Fruit fly (Drosophila melanogaster): Measurements from ENCODE around the gene CG1523.

Gene CG1523

DNA sequence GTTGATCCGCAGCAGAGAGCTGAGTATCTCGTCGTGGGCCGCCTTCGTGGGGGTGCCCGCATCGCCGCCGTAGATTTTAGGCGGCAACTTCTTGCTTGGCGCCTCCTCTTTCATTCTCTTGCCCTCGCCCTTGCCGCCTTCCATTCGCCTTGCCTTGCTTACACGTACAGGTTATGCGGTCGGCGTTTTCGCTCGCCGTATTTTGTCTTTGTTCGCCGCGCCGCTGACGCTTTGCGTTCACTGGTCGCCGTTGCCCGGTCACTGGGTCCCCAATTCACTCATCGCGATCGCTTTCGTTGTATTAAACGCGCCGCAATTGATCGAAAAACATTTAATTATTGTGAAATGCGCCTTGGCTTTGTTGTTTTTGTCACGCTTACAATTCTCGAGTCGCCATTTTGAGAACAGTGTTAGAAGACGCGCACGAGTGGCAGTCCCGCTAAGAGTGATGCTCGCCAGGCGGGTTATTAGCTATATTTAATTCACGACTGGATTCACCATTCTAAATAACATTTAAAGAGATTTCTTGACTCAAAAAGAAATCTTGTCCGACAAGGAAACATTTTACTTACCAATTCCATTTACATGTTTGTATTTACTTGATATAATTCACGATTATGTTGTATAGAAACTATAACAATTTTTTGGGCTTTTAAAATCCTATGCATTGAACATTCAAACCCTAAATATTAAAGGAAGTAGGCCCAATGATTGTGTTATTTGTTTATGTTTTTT, 8.4 kb downstream of the CG1523 start, which contains the start of gene wdn (continued):
- peak; percentile 1 for TF ChIP-seq HmgZ (tag; optimal IDR thresholded peaks at IDR 0.05)
- TF ChIP-seq E2f1 (GFP tag; IDR thresholded peaks at IDR 0.05), result peak; percentile 50; the same call in 1 of the 2 replicates
- TF ChIP-seq CG16813 (GFP tag; IDR thresholded peaks at IDR 0.05; ENCODE audit: partially characterized antibody), result 0 out of 3 replicates have a peak, but pooled peaks have one; percentile 28
- peak; percentile 45; the same call in 2 of the 3 replicates for TF ChIP-seq CG34224 (GFP tag; IDR thresholded peaks at IDR 0.05; ENCODE audit: partially characterized antibody)
- peak; percentile 98 for TF ChIP-seq trem (tag; optimal IDR thresholded peaks at IDR 0.05)
- no peak for TF ChIP-seq sd (tag; optimal IDR thresholded peaks at IDR 0.05)
- TF ChIP-seq ftz-f1 (GFP tag; optimal IDR thresholded peaks at IDR 0.05), result peak; percentile 73
- no peak for TF ChIP-seq vvl (GFP tag; IDR thresholded peaks at IDR 0.05)
- peak; percentile 30; the same call in 1 of the 2 replicates for TF ChIP-seq Rfx (GFP tag; IDR thresholded peaks at IDR 0.05)
- no peak for TF ChIP-seq Myb (GFP tag; optimal IDR thresholded peaks at IDR 0.05)
- TF ChIP-seq Sry-β (GFP tag; optimal IDR thresholded peaks at IDR 0.05), result peak; percentile 93
- no peak for TF ChIP-seq al (GFP tag; IDR thresholded peaks at IDR 0.05)
- peak; percentile 100 for TF ChIP-seq phol (tag; optimal IDR thresholded peaks at IDR 0.05)
- 0 out of 3 replicates have a peak, but pooled peaks have one; percentile 7 for TF ChIP-seq HLH4C (GFP tag; IDR thresholded peaks at IDR 0.05; ENCODE audit: partially characterized antibody)
- TF ChIP-seq wor (GFP tag; IDR thresholded peaks at IDR 0.05), result no peak
- peak; percentile 6 for TF ChIP-seq CG10147 (GFP tag; optimal IDR thresholded peaks at IDR 0.05)
- peak; percentile 23 for TF ChIP-seq zfh2 (GFP tag; optimal IDR thresholded peaks at IDR 0.05)
- peak; percentile 47 for TF ChIP-seq pzg (GFP tag; optimal IDR thresholded peaks at IDR 0.05)
- TF ChIP-seq amos (GFP tag; IDR thresholded peaks at IDR 0.05; ENCODE audit: partially characterized antibody), result 0 out of 2 replicates have a peak, but pooled peaks have one; percentile 21
- no peak for TF ChIP-seq insv (GFP tag; optimal IDR thresholded peaks at IDR 0.05)
- TF ChIP-seq Dll (GFP tag; IDR thresholded peaks at IDR 0.05; ENCODE audit: partially characterized antibody), result 0 out of 4 replicates have a peak, but pooled peaks have one; percentile 22
- no peak for TF ChIP-seq CG8359 (GFP tag; optimal IDR thresholded peaks at IDR 0.05; ENCODE audit: borderline replicate concordance)
- no peak for TF ChIP-seq so (GFP tag; IDR thresholded peaks at IDR 0.05)
- no peak for TF ChIP-seq Camta (GFP tag; optimal IDR thresholded peaks at IDR 0.05)
- 0 out of 2 replicates have a peak, but pooled peaks have one; percentile 13 for TF ChIP-seq ranshi (GFP tag; IDR thresholded peaks at IDR 0.05)
- TF ChIP-seq CG11723 (GFP tag; optimal IDR thresholded peaks at IDR 0.05), result no peak
- peak; percentile 14 for TF ChIP-seq CG12659 (GFP tag; optimal IDR thresholded peaks at IDR 0.05)
- peak; percentile 54; the same call in 1 of the 2 replicates for TF ChIP-seq CG13287 (GFP tag; IDR thresholded peaks at IDR 0.05; ENCODE audit: partially characterized antibody)
- peak in 1 of 2 experiments; percentile 38 for TF ChIP-seq Pdp1 (GFP tag; optimal IDR thresholded peaks at IDR 0.05)
- TF ChIP-seq ATbp (GFP tag; optimal IDR thresholded peaks at IDR 0.05), result no peak
- TF ChIP-seq Med (GFP tag), result peak; percentile 72
- peak; percentile 32; the same call in 1 of the 2 replicates for TF ChIP-seq CG9932 (GFP tag; IDR thresholded peaks at IDR 0.05)

DNA sequence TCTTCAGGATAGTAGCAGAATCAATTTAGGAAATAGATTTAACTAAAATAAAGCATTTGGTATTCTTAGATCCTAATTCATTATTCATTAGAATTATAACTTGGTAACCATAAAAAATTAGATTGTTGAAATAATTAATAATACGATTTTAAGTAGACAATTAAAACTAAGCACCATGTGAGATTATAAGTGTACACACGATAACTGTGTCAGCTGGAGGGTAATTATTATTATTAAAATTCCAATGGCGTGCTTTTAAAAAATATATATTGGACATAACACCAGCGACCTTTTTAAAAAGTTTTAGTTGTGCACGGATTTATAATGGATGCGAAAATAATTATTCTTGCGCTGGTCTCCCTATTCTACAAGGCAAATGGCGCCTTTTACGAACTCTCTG, 13.1 kb downstream of the CG1523 start, which contains the start of gene CheB98a:
TSS of gene CheB98a (plus strand) at position 301 of the 400 bp plus-strand sequence.
- TF ChIP-seq prd (optimal IDR thresholded peaks at IDR 0.05), result no peak
- TF ChIP-seq prd (GFP tag; IDR thresholded peaks at IDR 0.05), result no peak
- no peak for TF ChIP-seq CG17612 (GFP tag; IDR thresholded peaks at IDR 0.05)
- TF ChIP-seq kah (GFP tag; optimal IDR thresholded peaks at IDR 0.05), result no peak
- TF ChIP-seq CG6272 (GFP tag; IDR thresholded peaks at IDR 0.05), result no peak
- no peak for TF ChIP-seq cas (GFP tag; IDR thresholded peaks at IDR 0.05)
- no peak for TF ChIP-seq Blimp-1 (GFP tag; optimal IDR thresholded peaks at IDR 0.05)
- TF ChIP-seq sim (GFP tag; IDR thresholded peaks at IDR 0.05), result no peak
- TF ChIP-seq dm (GFP tag; optimal IDR thresholded peaks at IDR 0.05), result no peak
- TF ChIP-seq CG16779 (GFP tag; IDR thresholded peaks at IDR 0.05), result no peak
- TF ChIP-seq CG9437 (GFP tag; optimal IDR thresholded peaks at IDR 0.05), result no peak
- no peak for TF ChIP-seq Lhr (GFP tag; optimal IDR thresholded peaks at IDR 0.05)
- TF ChIP-seq Sin3A (optimal IDR thresholded peaks at IDR 0.05), result no peak
